Worm (Caenorhabditis elegans): ENCODE data around the gene csn-5.

Gene csn-5

ce11 chrIV:5690386-5691080, 41.2 kb downstream of the csn-5 start, which contains the start of gene C55C3.8:
C55C3.8 (plus strand) TSS chrIV:5691030.
- no peak for TF ChIP-seq tbx-8 (GFP tag; optimal IDR thresholded peaks at IDR 0.05)
- TF ChIP-seq sptf-1 (tag; optimal IDR thresholded peaks at IDR 0.05), result no peak
- TF ChIP-seq drap-1 (GFP tag; optimal IDR thresholded peaks at IDR 0.05), result no peak
- TF ChIP-seq bed-3 (GFP tag; optimal IDR thresholded peaks at IDR 0.05), result no peak
- TF ChIP-seq lin-32 (GFP tag; optimal IDR thresholded peaks at IDR 0.05), result no peak
- no peak for TF ChIP-seq ztf-11 (tag; optimal IDR thresholded peaks at IDR 0.05)
- no peak for TF ChIP-seq mls-2 (tag; optimal IDR thresholded peaks at IDR 0.05)
- TF ChIP-seq nhr-28 (tag; optimal IDR thresholded peaks at IDR 0.05), result no peak
- TF ChIP-seq unc-39 (tag; optimal IDR thresholded peaks at IDR 0.05), result no peak
- TF ChIP-seq pha-4 (tag; optimal IDR thresholded peaks at IDR 0.05), result no peak
- no peak for TF ChIP-seq nhr-12 (tag; optimal IDR thresholded peaks at IDR 0.05)
- no peak for TF ChIP-seq sem-2 (GFP tag; optimal IDR thresholded peaks at IDR 0.05)
- TF ChIP-seq lin-13 (tag; optimal IDR thresholded peaks at IDR 0.05), result no peak

- TF ChIP-seq blmp-1 (tag; optimal IDR thresholded peaks at IDR 0.05) (peak; percentile 63), bed-3 (GFP tag; optimal IDR thresholded peaks at IDR 0.05) (no peak), ceh-83 (GFP tag; optimal IDR thresholded peaks at IDR 0.05) (no peak), elt-1 (tag; optimal IDR thresholded peaks at IDR 0.05; ENCODE audit: borderline replicate concordance, insufficient read depth) (peak; percentile 67), nhr-2 (tag; optimal IDR thresholded peaks at IDR 0.05) (no peak), ham-2 (GFP tag; optimal IDR thresholded peaks at IDR 0.05) (peak; percentile 16), unc-62 (GFP tag; optimal IDR thresholded peaks at IDR 0.05) (peak; percentile 82), nhr-28 (tag; optimal IDR thresholded peaks at IDR 0.05) (no peak)
These were observed 51.0 kb downstream of the csn-5 start for ce11 chrIV:5700372-5700771.
